Worm (Caenorhabditis elegans): ENCODE results near the gene pals-24.

pals-24 gene

ce11 chrIII:140904-141303, 20.7 kb downstream of the pals-24 start, which contains the start of gene fbxb-81:
Gene fbxb-81, minus strand, starts transcription at chrIII:141217.
- no peak for TF ChIP-seq lin-32 (GFP tag; optimal IDR thresholded peaks at IDR 0.05)
- TF ChIP-seq nhr-237 (tag; optimal IDR thresholded peaks at IDR 0.05) = no peak
- no peak for TF ChIP-seq lin-13 (tag; optimal IDR thresholded peaks at IDR 0.05)
- no peak for TF ChIP-seq bed-3 (GFP tag; optimal IDR thresholded peaks at IDR 0.05)
- TF ChIP-seq cnd-1 (tag; optimal IDR thresholded peaks at IDR 0.05) = no peak
- TF ChIP-seq tbx-8 (GFP tag; optimal IDR thresholded peaks at IDR 0.05) = no peak
- no peak for TF ChIP-seq pha-4 (tag; optimal IDR thresholded peaks at IDR 0.05)
- TF ChIP-seq elt-3 (tag; optimal IDR thresholded peaks at IDR 0.05) = no peak
- no peak for TF ChIP-seq ceh-43 (GFP tag; optimal IDR thresholded peaks at IDR 0.05)
- TF ChIP-seq ztf-11 (tag; optimal IDR thresholded peaks at IDR 0.05) = no peak
- no peak for TF ChIP-seq snpc-4 (tag; optimal IDR thresholded peaks at IDR 0.05)
- TF ChIP-seq unc-120 (tag; optimal IDR thresholded peaks at IDR 0.05; ENCODE audit: poor library complexity, severe bottlenecking) = no peak
- no peak for TF ChIP-seq elt-1 (tag; optimal IDR thresholded peaks at IDR 0.05; ENCODE audit: borderline replicate concordance, insufficient read depth)
- TF ChIP-seq nhr-76 (tag; optimal IDR thresholded peaks at IDR 0.05) = no peak
- no peak for TF ChIP-seq unc-62 (GFP tag; optimal IDR thresholded peaks at IDR 0.05)

- TF ChIP-seq unc-62 (GFP tag; optimal IDR thresholded peaks at IDR 0.05) (no peak), lsy-2 (tag; optimal IDR thresholded peaks at IDR 0.05) (no peak), nhr-76 (tag; optimal IDR thresholded peaks at IDR 0.05) (no peak)
Observed at ce11 chrIII:143121-143520, 22.9 kb downstream of the pals-24 start, which contains the start of gene fbxb-82. Gene fbxb-82, minus strand, starts transcription at chrIII:143221.

- TF ChIP-seq elt-1 (tag; optimal IDR thresholded peaks at IDR 0.05; ENCODE audit: borderline replicate concordance, insufficient read depth) (no peak), nhr-76 (tag; optimal IDR thresholded peaks at IDR 0.05) (no peak), hlh-1 (tag; optimal IDR thresholded peaks at IDR 0.05) (no peak), ceh-43 (GFP tag; optimal IDR thresholded peaks at IDR 0.05) (no peak), flh-1 (GFP tag; optimal IDR thresholded peaks at IDR 0.05) (no peak), mab-5 (tag; optimal IDR thresholded peaks at IDR 0.05) (no peak), ceh-83 (GFP tag; optimal IDR thresholded peaks at IDR 0.05) (no peak), mep-1 (tag; optimal IDR thresholded peaks at IDR 0.05) (no peak), ztf-11 (tag; optimal IDR thresholded peaks at IDR 0.05) (no peak), lin-13 (tag; optimal IDR thresholded peaks at IDR 0.05) (no peak), lsy-2 (tag; optimal IDR thresholded peaks at IDR 0.05) (no peak), unc-62 (GFP tag; optimal IDR thresholded peaks at IDR 0.05) (no peak), nhr-2 (tag; optimal IDR thresholded peaks at IDR 0.05) (no peak), cnd-1 (tag; optimal IDR thresholded peaks at IDR 0.05) (no peak), M03D4.4 (tag; optimal IDR thresholded peaks at IDR 0.05) (no peak), bed-3 (GFP tag; optimal IDR thresholded peaks at IDR 0.05) (no peak), nhr-28 (tag; optimal IDR thresholded peaks at IDR 0.05) (no peak)
Observed at ce11 chrIII:145078-145477, 24.8 kb downstream of the pals-24 start, which contains the start of the genes T17A3.12 and fbxb-83. Gene T17A3.12, minus strand, starts transcription at chrIII:145178. Gene fbxb-83, minus strand, starts transcription at chrIII:145211.

- no peak for TF ChIP-seq ceh-43 (GFP tag; optimal IDR thresholded peaks at IDR 0.05)
- TF ChIP-seq lin-32 (GFP tag; optimal IDR thresholded peaks at IDR 0.05) = no peak
- TF ChIP-seq tbx-8 (GFP tag; optimal IDR thresholded peaks at IDR 0.05) = no peak
- no peak for TF ChIP-seq snpc-4 (tag; optimal IDR thresholded peaks at IDR 0.05)
- no peak for TF ChIP-seq cnd-1 (tag; optimal IDR thresholded peaks at IDR 0.05)
- TF ChIP-seq ceh-39 (tag; optimal IDR thresholded peaks at IDR 0.05) = no peak
- TF ChIP-seq ces-1 (GFP tag; optimal IDR thresholded peaks at IDR 0.05) = no peak
- no peak for TF ChIP-seq nhr-12 (tag; optimal IDR thresholded peaks at IDR 0.05)
- TF ChIP-seq nhr-76 (tag; optimal IDR thresholded peaks at IDR 0.05) = no peak
- no peak for TF ChIP-seq M03D4.4 (tag; optimal IDR thresholded peaks at IDR 0.05)
- TF ChIP-seq elt-3 (tag; optimal IDR thresholded peaks at IDR 0.05) = no peak
Observed at ce11 chrIII:146369-146768, 26.1 kb downstream of the pals-24 start, which contains the start of gene fbxb-84. Gene fbxb-84, minus strand, starts transcription at chrIII:146469.

- no peak for TF ChIP-seq snpc-4 (tag; optimal IDR thresholded peaks at IDR 0.05)
- no peak for TF ChIP-seq mep-1 (tag; optimal IDR thresholded peaks at IDR 0.05)
- TF ChIP-seq ham-2 (GFP tag; optimal IDR thresholded peaks at IDR 0.05) = no peak
- TF ChIP-seq nhr-2 (tag; optimal IDR thresholded peaks at IDR 0.05) = no peak
- no peak for TF ChIP-seq tbx-8 (GFP tag; optimal IDR thresholded peaks at IDR 0.05)
- TF ChIP-seq ceh-39 (tag; optimal IDR thresholded peaks at IDR 0.05) = no peak
- no peak for TF ChIP-seq nhr-12 (tag; optimal IDR thresholded peaks at IDR 0.05)
- no peak for TF ChIP-seq mab-5 (tag; optimal IDR thresholded peaks at IDR 0.05)
- no peak for TF ChIP-seq ztf-11 (tag; optimal IDR thresholded peaks at IDR 0.05)
- no peak for TF ChIP-seq lin-13 (tag; optimal IDR thresholded peaks at IDR 0.05)
- no peak for TF ChIP-seq flh-1 (GFP tag; optimal IDR thresholded peaks at IDR 0.05)
Observed at ce11 chrIII:147570-148076, 27.4 kb downstream of the pals-24 start, which contains the start of gene sqst-5. Gene sqst-5, minus strand, starts transcription at chrIII:147620.
